Worm (Caenorhabditis elegans): ENCODE data around the gene lido-9.

lido-9 gene

ce11 chrII:2976597-2976996, 24.0 kb upstream of the lido-9 start, which contains the start of gene nhr-88 (continued):
- TF ChIP-seq fkh-10 (GFP tag; optimal IDR thresholded peaks at IDR 0.05) (peak; percentile 69), ces-1 (GFP tag; optimal IDR thresholded peaks at IDR 0.05) (no peak), ceh-28 (tag; optimal IDR thresholded peaks at IDR 0.05) (no peak), spr-1 (tag; optimal IDR thresholded peaks at IDR 0.05) (no peak), snpc-4 (tag; optimal IDR thresholded peaks at IDR 0.05) (no peak), lin-29 (GFP tag; IDR thresholded peaks at IDR 0.05) (no peak), cey-2 (tag; optimal IDR thresholded peaks at IDR 0.05; ENCODE audit: borderline replicate concordance, insufficient read depth) (no peak), nhr-10 (tag; optimal IDR thresholded peaks at IDR 0.05) (no peak), mes-2 (tag; optimal IDR thresholded peaks at IDR 0.05; ENCODE audit: poor library complexity, severe bottlenecking) (no peak), ztf-11 (tag; optimal IDR thresholded peaks at IDR 0.05) (no peak), set-16 (GFP tag; IDR thresholded peaks at IDR 0.05) (peak; percentile 13; the same call in 1 of the 2 replicates), F10B5.3 (tag; optimal IDR thresholded peaks at IDR 0.05) (no peak), nhr-11 (tag; optimal IDR thresholded peaks at IDR 0.05) (no peak), lin-38 (GFP tag; IDR thresholded peaks at IDR 0.05) (no peak), zip-11 (GFP tag; IDR thresholded peaks at IDR 0.05) (no peak), aly-2 (tag; optimal IDR thresholded peaks at IDR 0.05) (no peak), nhr-77 (tag; optimal IDR thresholded peaks at IDR 0.05) (no peak), Y5F2A.4 (GFP tag; optimal IDR thresholded peaks at IDR 0.05) (no peak), egl-27 (tag; optimal IDR thresholded peaks at IDR 0.05) (no peak), madf-5 (GFP tag; IDR thresholded peaks at IDR 0.05) (no peak), nhr-28 (tag; optimal IDR thresholded peaks at IDR 0.05) (no peak), zag-1 (tag; optimal IDR thresholded peaks at IDR 0.05) (no peak), Y48G9A.11 (GFP tag; IDR thresholded peaks at IDR 0.05) (no peak), ceh-20 (GFP tag; IDR thresholded peaks at IDR 0.05) (peak; percentile 26; the same call in 1 of the 2 replicates), lim-7 (GFP tag; IDR thresholded peaks at IDR 0.05) (no peak), mdl-1 (tag; optimal IDR thresholded peaks at IDR 0.05) (peak in 1 of 2 experiments; percentile 4), dmd-6 (GFP tag; IDR thresholded peaks at IDR 0.05) (peak; percentile 14; the same call in 1 of the 2 replicates), lsy-2 (tag; optimal IDR thresholded peaks at IDR 0.05) (peak in 1 of 2 experiments; percentile 57), ZK546.5 (tag; optimal IDR thresholded peaks at IDR 0.05) (no peak), R02D3.7 (tag; optimal IDR thresholded peaks at IDR 0.05) (no peak), fos-1 (tag; optimal IDR thresholded peaks at IDR 0.05) (no peak), nhr-42 (GFP tag; IDR thresholded peaks at IDR 0.05) (0 out of 2 replicates have a peak, but pooled peaks have one; percentile 9), pha-4 (GFP tag; IDR thresholded peaks at IDR 0.05) (no peak), pha-4 (tag; optimal IDR thresholded peaks at IDR 0.05) (no peak), ZK337.2 (GFP tag; IDR thresholded peaks at IDR 0.05) (no peak), dve-1 (tag; optimal IDR thresholded peaks at IDR 0.05; ENCODE audit: insufficient read depth) (peak; percentile 33), nhr-48 (tag; optimal IDR thresholded peaks at IDR 0.05) (peak; percentile 2), dmd-9 (GFP tag; IDR thresholded peaks at IDR 0.05) (no peak), jun-1 (tag; optimal IDR thresholded peaks at IDR 0.05) (no peak), hlh-30 (tag; optimal IDR thresholded peaks at IDR 0.05; ENCODE audit: insufficient read depth) (peak; percentile 56), zfp-3 (GFP tag; conservative IDR thresholded peaks at IDR 0.05) (no peak), mxl-3 (GFP tag; optimal IDR thresholded peaks at IDR 0.05) (no peak), unc-39 (tag; optimal IDR thresholded peaks at IDR 0.05) (no peak), arid-1 (GFP tag; conservative IDR thresholded peaks at IDR 0.05) (no peak), skn-1 (tag; optimal IDR thresholded peaks at IDR 0.05) (no peak), unc-62 (GFP tag; optimal IDR thresholded peaks at IDR 0.05 in 1 of 2) (peak in 1 of 2 experiments; percentile 43), unc-62 (tag; optimal IDR thresholded peaks at IDR 0.05) (no peak), lin-13 (GFP tag; optimal IDR thresholded peaks at IDR 0.05) (no peak), hlh-11 (tag; optimal IDR thresholded peaks at IDR 0.05) (no peak), ceh-44 (GFP tag; IDR thresholded peaks at IDR 0.05) (no peak), lin-1 (GFP tag; IDR thresholded peaks at IDR 0.05) (no peak), daf-8 (GFP tag; IDR thresholded peaks at IDR 0.05) (no peak), Y105C5A.15 (GFP tag; IDR thresholded peaks at IDR 0.05) (no peak)
